Fruit fly (Drosophila melanogaster) whole organism, embryonic: ENCODE results near the gene CG8006.

Experiments
- CG12299 ChIP-seq: fragments of 200-800 bp; sonication (Bioruptor generic); optimal IDR thresholded peaks from 2 replicates; lab custom pipeline; 2018; ENCODE audit warnings: missing biosample characterization, mild to moderate bottlenecking, missing genetic modification characterization
- CG8359 ChIP-seq: fragments of 200-800 bp; sonication (Bioruptor generic); optimal IDR thresholded peaks from 2 replicates; lab custom pipeline; 2017; ENCODE audit warnings: missing biosample characterization, mild to moderate bottlenecking, missing genetic modification characterization, borderline replicate concordance
- Hr78 ChIP-seq, 2 experiments: fragments of 200-800 bp in 1 of 2; fragments of >200 bp in 1 of 2; sonication (Bioruptor generic) in 1 of 2; optimal IDR thresholded peaks; 2 replicates each; lab custom pipeline; 2017 to 2019; ENCODE audit warnings: missing biosample characterization in 2 of 2, missing genetic modification characterization in 2 of 2, mild to moderate bottlenecking in 1 of 2, moderate library complexity in 1 of 2
- aop ChIP-seq: fragments of 200-800 bp; sonication (Bioruptor generic); IDR thresholded peaks from 2 replicates; pipeline ENCODE4 v1.3.6; 2022; ENCODE audit warnings: missing biosample characterization, missing genetic modification characterization
- croc ChIP-seq: fragments of 200-800 bp; sonication (Bioruptor generic); conservative IDR thresholded peaks from 3 replicates; pipeline ENCODE4 v1.3.6; 2022; ENCODE audit warnings: missing biosample characterization, missing genetic modification characterization
- dimm ChIP-seq: fragments of 200-800 bp; sonication (Bioruptor generic); IDR thresholded peaks from 2 replicates; pipeline ENCODE4 v1.3.6; 2022; ENCODE audit warnings: missing biosample characterization, missing genetic modification characterization
- scrt ChIP-seq: fragments of 200-800 bp; sonication (Bioruptor generic); optimal IDR thresholded peaks from 2 replicates; lab custom pipeline; 2018; ENCODE audit warnings: missing biosample characterization, mild to moderate bottlenecking, missing genetic modification characterization, moderate library complexity

dm6 chr3L:8214980-8215379 lies 3.3 kb downstream of the CG8006 start, which contains the start of gene CG8012:
- no peak for TF ChIP-seq scrt (GFP tag; lab: Kevin White, UChicago)
- TF ChIP-seq Hr78 (GFP tag; optimal IDR thresholded peaks at IDR 0.05; lab: Kevin White, UChicago): no peak
- no peak for TF ChIP-seq dimm
- no peak for TF ChIP-seq croc (GFP tag; lab: Robert Waterston, UW)
- TF ChIP-seq CG8359 (GFP tag; lab: Kevin White, UChicago): no peak
- no peak for TF ChIP-seq aop (GFP tag; lab: Robert Waterston, UW)
- no peak for TF ChIP-seq CG12299 (tag; lab: Kevin White, UChicago)
